Fruit fly (Drosophila melanogaster) whole organism, prepupa: ENCODE measurements around the gene Nuf2.

ENCODE experiments used
- CG10631 ChIP-seq: fragments of 200-800 bp; sonication (Bioruptor generic); optimal IDR thresholded peaks from 2 replicates; lab custom pipeline; 2016; ENCODE audit warnings: missing biosample characterization, missing genetic modification characterization
- CG11294 ChIP-seq: fragments of 200-800 bp; sonication (Bioruptor generic); IDR thresholded peaks from 2 replicates; pipeline ENCODE4 v1.3.6; 2022; ENCODE audit warnings: missing biosample characterization, missing genetic modification characterization
- CG15336 ChIP-seq: fragments of 200-800 bp; sonication (Bioruptor generic); IDR thresholded peaks from 2 replicates; pipeline ENCODE4 v1.3.6; 2022; ENCODE audit warnings: missing biosample characterization, missing genetic modification characterization
- CG16779 ChIP-seq: fragments of 200-800 bp; sonication (Bioruptor generic); optimal IDR thresholded peaks from 3 replicates; lab custom pipeline; 2017; ENCODE audit warnings: missing biosample characterization, mild to moderate bottlenecking, missing genetic modification characterization
- CG3032 ChIP-seq: fragments of 200-800 bp; optimal IDR thresholded peaks from 2 replicates; lab custom pipeline; 2019; ENCODE audit warnings: missing biosample characterization, mild to moderate bottlenecking, missing genetic modification characterization, moderate library complexity
- CG32006 ChIP-seq: fragments of 200-800 bp; sonication (Bioruptor generic); optimal IDR thresholded peaks from 3 replicates; lab custom pipeline; 2017; ENCODE audit warnings: missing biosample characterization, mild to moderate bottlenecking, missing genetic modification characterization
- CG3919 ChIP-seq: fragments of 200-800 bp; sonication (Bioruptor generic); optimal IDR thresholded peaks from 3 replicates; lab custom pipeline; 2016; ENCODE audit warnings: missing biosample characterization, missing genetic modification characterization
- CG6163 ChIP-seq: fragments of 200-800 bp; sonication (Bioruptor generic); IDR thresholded peaks from 3 replicates; pipeline ENCODE4 v1.3.6; 2022; ENCODE audit warnings: missing biosample characterization, missing genetic modification characterization
- CG6276 ChIP-seq: fragments of 200-800 bp; sonication (Bioruptor generic); optimal IDR thresholded peaks from 2 replicates; lab custom pipeline; 2017; ENCODE audit warnings: missing biosample characterization, mild to moderate bottlenecking, missing genetic modification characterization
- CG6808 ChIP-seq: fragments of 200-800 bp; sonication (Bioruptor generic); optimal IDR thresholded peaks from 3 replicates; lab custom pipeline; 2017; ENCODE audit warnings: missing biosample characterization, missing genetic modification characterization, mild to moderate bottlenecking, moderate library complexity, missing genetic modification reagents
- CG6854 ChIP-seq: fragments of 200-800 bp; sonication (Bioruptor generic); optimal IDR thresholded peaks from 2 replicates; lab custom pipeline; 2017; ENCODE audit warnings: missing biosample characterization, mild to moderate bottlenecking, missing genetic modification characterization
- CG8119 ChIP-seq: fragments of 200-800 bp; sonication (Bioruptor generic); IDR thresholded peaks from 3 replicates; pipeline ENCODE4 v1.3.6; 2022; ENCODE audit warnings: missing biosample characterization, missing genetic modification characterization
- CG8632 ChIP-seq: fragments of 200-800 bp; sonication (Bioruptor generic); optimal IDR thresholded peaks from 3 replicates; lab custom pipeline; 2016; ENCODE audit warnings: missing biosample characterization, missing genetic modification characterization
- Eip75B ChIP-seq: fragments of 200-800 bp; sonication (Bioruptor generic); optimal IDR thresholded peaks from 3 replicates; lab custom pipeline; 2016; ENCODE audit warnings: missing biosample characterization, missing genetic modification characterization
- Eip78C ChIP-seq: fragments of 200-800 bp; sonication (Bioruptor generic); peaks from one replicate; lab custom pipeline; 2016; ENCODE audit warnings: missing biosample characterization, missing genetic modification characterization
- Eip93F ChIP-seq: fragments of 200-800 bp; sonication (Bioruptor generic); optimal IDR thresholded peaks from 2 replicates; lab custom pipeline; 2016; ENCODE audit warnings: missing biosample characterization, mild to moderate bottlenecking, missing genetic modification characterization
- Ets21C ChIP-seq: fragments of 200-800 bp; sonication (Bioruptor generic); optimal IDR thresholded peaks from 3 replicates; lab custom pipeline; 2016; ENCODE audit warnings: missing biosample characterization, missing genetic modification characterization
- Ets96B ChIP-seq: fragments of 200-800 bp; optimal IDR thresholded peaks from 2 replicates; lab custom pipeline; 2019; ENCODE audit warnings: missing biosample characterization, mild to moderate bottlenecking, missing genetic modification characterization, moderate library complexity
- Gug ChIP-seq: fragments of 200-800 bp; sonication (Bioruptor generic); IDR thresholded peaks from 2 replicates; pipeline ENCODE4 v1.3.6; 2022; ENCODE audit warnings: missing biosample characterization, missing genetic modification characterization
- Hr38 ChIP-seq: sonication (Bioruptor generic); optimal IDR thresholded peaks from 2 replicates; lab custom pipeline; 2016; ENCODE audit warnings: missing biosample characterization, missing genetic modification characterization
- Hr39 ChIP-seq: fragments of 200-800 bp; sonication (Bioruptor generic); optimal IDR thresholded peaks from 2 replicates; lab custom pipeline; 2016; ENCODE audit warnings: missing biosample characterization, missing genetic modification characterization
- Hr4 ChIP-seq: fragments of 200-800 bp; sonication (Bioruptor generic); optimal IDR thresholded peaks from 3 replicates; lab custom pipeline; 2016; ENCODE audit warnings: missing biosample characterization, missing genetic modification characterization
- Lpt ChIP-seq: fragments of 200-800 bp; sonication (Bioruptor generic); optimal IDR thresholded peaks from 3 replicates; lab custom pipeline; 2016; ENCODE audit warnings: missing biosample characterization, missing genetic modification characterization
- OdsH ChIP-seq: fragments of 200-800 bp; sonication (Bioruptor generic); optimal IDR thresholded peaks from 3 replicates; lab custom pipeline; 2016; ENCODE audit warnings: missing biosample characterization, missing genetic modification characterization
- Smox ChIP-seq: fragments of 200-800 bp; sonication (Bioruptor generic); optimal IDR thresholded peaks from 3 replicates; lab custom pipeline; 2016; ENCODE audit warnings: missing biosample characterization, missing genetic modification characterization
- dac ChIP-seq: fragments of 200-800 bp; sonication (Bioruptor generic); optimal IDR thresholded peaks from 2 replicates; lab custom pipeline; 2017; ENCODE audit warnings: missing biosample characterization, mild to moderate bottlenecking, missing genetic modification characterization
- dsx ChIP-seq: fragments of 200-800 bp; optimal IDR thresholded peaks from 3 replicates; lab custom pipeline; 2019; ENCODE audit warnings: missing biosample characterization, mild to moderate bottlenecking, missing genetic modification characterization, moderate library complexity; ENCODE audit not compliant: poor library complexity, severe bottlenecking
- eg ChIP-seq: fragments of 200-800 bp; sonication (Bioruptor generic); IDR thresholded peaks from 3 replicates; pipeline ENCODE4 v1.3.6; 2022; ENCODE audit warnings: missing biosample characterization, missing genetic modification characterization
- fd59A ChIP-seq: fragments of 200-800 bp; sonication (Bioruptor generic); optimal IDR thresholded peaks from 2 replicates; lab custom pipeline; 2017; ENCODE audit warnings: missing biosample characterization, mild to moderate bottlenecking, missing genetic modification characterization, missing genetic modification reagents
- fd85E ChIP-seq: fragments of 200-800 bp; sonication (Bioruptor generic); optimal IDR thresholded peaks from 3 replicates; lab custom pipeline; 2016; ENCODE audit warnings: missing biosample characterization, missing genetic modification characterization
- fkh ChIP-seq: fragments of 200-800 bp; sonication (Bioruptor generic); optimal IDR thresholded peaks from 3 replicates; lab custom pipeline; 2017; ENCODE audit warnings: missing biosample characterization, mild to moderate bottlenecking, missing genetic modification characterization, moderate library complexity
- net ChIP-seq: fragments of 200-800 bp; sonication (Bioruptor generic); optimal IDR thresholded peaks from 3 replicates; lab custom pipeline; 2016; ENCODE audit warnings: missing biosample characterization, missing genetic modification characterization
- spab ChIP-seq: fragments of 200-800 bp; sonication (Bioruptor generic); optimal IDR thresholded peaks from 2 replicates; lab custom pipeline; 2017; ENCODE audit warnings: missing biosample characterization, mild to moderate bottlenecking, missing genetic modification characterization, missing genetic modification reagents
- ss ChIP-seq, 2 experiments: fragments of 200-800 bp; sonication (Bioruptor generic); optimal IDR thresholded peaks; 2 replicates in 1 of 2; 3 replicates in 1 of 2; lab custom pipeline; 2017 to 2018; ENCODE audit warnings: mild to moderate bottlenecking in 2 of 2, missing biosample characterization in 2 of 2, missing genetic modification characterization in 2 of 2, moderate library complexity in 1 of 2
- svp ChIP-seq: fragments of 200-800 bp; sonication (Bioruptor generic); peaks from one replicate; lab custom pipeline; 2016; ENCODE audit warnings: missing biosample characterization, missing genetic modification characterization
- topi ChIP-seq: fragments of 200-800 bp; sonication (Bioruptor generic); optimal IDR thresholded peaks from 3 replicates; lab custom pipeline; 2016; ENCODE audit warnings: missing biosample characterization, missing genetic modification characterization

The Nuf2 gene

DNA sequence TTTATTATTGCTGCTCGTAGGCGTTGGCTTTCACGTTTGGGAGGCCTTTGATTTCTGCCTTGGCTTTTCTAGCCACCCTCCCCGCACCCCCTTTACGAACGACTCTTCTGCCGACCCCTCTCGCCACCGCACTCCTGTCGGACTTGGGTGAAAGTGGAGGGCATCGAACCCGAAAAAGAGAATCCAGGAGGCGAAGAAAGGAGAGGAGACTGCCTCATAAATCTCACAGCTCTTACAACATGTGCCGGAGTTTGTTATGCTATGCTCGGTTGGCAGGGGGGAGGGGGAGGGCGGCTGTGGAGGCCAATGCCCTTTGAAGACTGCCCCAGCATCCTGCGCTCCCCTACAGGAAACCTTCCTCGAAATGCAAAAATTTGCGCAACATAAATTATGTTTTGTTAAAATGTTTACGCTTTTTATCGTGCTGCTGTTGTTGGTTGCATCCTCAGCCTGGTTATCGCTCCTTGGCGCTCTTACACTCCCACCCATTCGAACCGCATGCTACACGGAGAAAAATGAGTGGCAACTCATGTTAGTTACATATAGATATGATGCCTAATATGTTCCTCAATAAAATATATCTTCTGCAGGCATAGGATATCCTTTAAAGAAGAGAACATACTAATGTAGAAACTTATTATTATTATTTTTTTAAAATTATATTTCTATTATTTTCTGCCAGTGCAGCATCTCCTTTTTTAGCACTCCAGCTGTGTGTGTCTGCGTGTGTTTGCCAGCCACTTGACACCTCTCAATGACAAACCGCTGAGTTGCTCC lies 38.7 kb upstream of the Nuf2 start (continued):
- peak; percentile 64 for TF ChIP-seq OdsH (GFP tag; lab: Kevin White, UChicago)
- TF ChIP-seq CG8632 = peak; percentile 64
- peak; percentile 28 for TF ChIP-seq net (GFP tag; lab: Kevin White, UChicago)
- TF ChIP-seq CG6808 = peak; percentile 72
- TF ChIP-seq CG8119 = peak; percentile 64
- TF ChIP-seq Eip93F (GFP tag; lab: Kevin White, UChicago) = no peak
- peak; percentile 54 for TF ChIP-seq CG32006 (GFP tag; lab: Kevin White, UChicago)
- no peak for TF ChIP-seq fkh (GFP tag; lab: Kevin White, UChicago)
- TF ChIP-seq CG11294 (GFP tag; lab: Robert Waterston, UW) = no peak
- TF ChIP-seq CG3919 (GFP tag; lab: Kevin White, UChicago) = peak; percentile 63
- TF ChIP-seq Lpt (GFP tag; lab: Kevin White, UChicago) = no peak
- no peak for TF ChIP-seq fd85E (GFP tag; lab: Kevin White, UChicago)
- TF ChIP-seq Hr39 (GFP tag; lab: Kevin White, UChicago) = peak; percentile 32
- TF ChIP-seq, all 60 proteins: peak for 50

DNA sequence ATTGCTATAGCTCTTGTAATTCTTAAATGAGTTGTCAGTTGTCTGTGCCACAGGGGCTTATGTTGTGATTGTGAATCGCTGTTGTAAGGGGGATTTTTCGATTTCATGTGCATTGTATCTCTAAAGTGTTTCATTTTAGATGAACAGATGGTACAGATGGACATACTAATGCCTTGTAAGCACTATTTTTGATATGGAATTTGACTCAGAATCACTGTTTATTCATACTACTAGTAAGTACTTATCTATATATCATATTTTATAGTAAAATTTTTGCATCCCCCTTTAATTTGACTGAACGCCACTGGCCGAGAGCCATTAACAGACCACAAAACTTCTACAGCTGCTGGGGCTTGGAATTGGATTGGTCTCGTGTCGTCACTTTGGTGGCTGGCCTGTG lies 35.2 kb upstream of the Nuf2 start:
- TF ChIP-seq eg (GFP tag; lab: Robert Waterston, UW) (peak; percentile 27; the same call in 1 of the 3 replicates), dsx (GFP tag; lab: Kevin White, UChicago) (no peak), topi (GFP tag; lab: Kevin White, UChicago) (no peak), Hr38 (GFP tag; lab: Kevin White, UChicago) (no peak), Ets96B (tag; lab: Kevin White, UChicago) (peak; percentile 7), Smox (no peak), CG8119 (0 out of 3 replicates have a peak, but pooled peaks have one; percentile 20), OdsH (GFP tag; lab: Kevin White, UChicago) (peak; percentile 35), Gug (GFP tag; lab: Robert Waterston, UW) (0 out of 2 replicates have a peak, but pooled peaks have one; percentile 31), CG11294 (GFP tag; lab: Robert Waterston, UW) (peak; percentile 47; the same call in 1 of the 2 replicates), CG6163 (GFP tag; lab: Robert Waterston, UW) (0 out of 3 replicates have a peak, but pooled peaks have one; percentile 29), CG10631 (GFP tag; lab: Kevin White, UChicago) (peak; percentile 2), Eip75B (GFP tag; lab: Kevin White, UChicago) (no peak), CG6808 (peak; percentile 31), CG3919 (GFP tag; lab: Kevin White, UChicago) (peak; percentile 1), CG6276 (GFP tag; lab: Kevin White, UChicago) (peak; percentile 33), net (GFP tag; lab: Kevin White, UChicago) (peak; percentile 15), CG15336 (GFP tag; lab: Robert Waterston, UW) (peak; percentile 45), Ets21C (GFP tag; lab: Kevin White, UChicago) (no peak), Hr4 (peak; percentile 27), dac (peak; percentile 9), ss (GFP tag; optimal IDR thresholded peaks at IDR 0.05; lab: Kevin White, UChicago) (peak; percentile 8 to 20), spab (peak; percentile 23), Eip78C (GFP tag; lab: Kevin White, UChicago) (peak; percentile 60), CG32006 (GFP tag; lab: Kevin White, UChicago) (peak; percentile 52), CG3032 (tag; lab: Kevin White, UChicago) (peak; percentile 60)
- TF ChIP-seq, all 60 proteins: peak for 20

DNA sequence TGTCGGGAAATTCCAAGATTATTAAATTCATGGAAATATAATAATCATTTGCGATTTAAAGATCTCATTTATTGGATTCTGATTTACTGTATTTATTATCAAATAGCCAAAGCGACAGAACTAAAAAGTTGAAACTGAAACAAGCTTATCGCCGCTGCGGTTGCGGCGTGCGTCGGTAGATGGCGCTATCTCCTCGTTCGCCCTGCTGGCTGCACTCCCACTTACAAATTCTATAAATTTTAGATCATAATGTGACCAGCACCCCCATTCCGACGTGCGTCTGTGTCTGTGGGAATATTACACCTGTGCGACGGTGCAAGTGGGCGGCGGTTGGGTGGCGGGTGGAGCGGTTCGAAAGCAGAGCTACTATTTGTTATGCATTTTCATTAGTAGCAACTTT lies 31.7 kb upstream of the Nuf2 start:
- TF ChIP-seq CG3032 (tag; lab: Kevin White, UChicago) = no peak
- TF ChIP-seq svp (GFP tag; lab: Kevin White, UChicago) = no peak
- no peak for TF ChIP-seq dac
- TF ChIP-seq Ets21C (GFP tag; lab: Kevin White, UChicago) = no peak
- TF ChIP-seq fd59A (GFP tag; lab: Kevin White, UChicago) = no peak
- no peak for TF ChIP-seq CG16779
- no peak for TF ChIP-seq CG6854 (GFP tag; lab: Kevin White, UChicago)
- TF ChIP-seq CG6808 = no peak
- no peak for TF ChIP-seq dsx (GFP tag; lab: Kevin White, UChicago)
- TF ChIP-seq, all 60 proteins: peak for 0
